Worm (Caenorhabditis elegans) whole organism, L4 larva: Measurements from ENCODE around the gene srw-2.

Experiments used
- F26F4.8 ChIP-seq: fragments of 200-800 bp; sonication (Bioruptor generic); conservative IDR thresholded peaks from 2 replicates; pipeline ENCODE4 v1.3.6; 2022; ENCODE audit warnings: missing genetic modification characterization, missing compliant biosample characterization
- Y48G9A.11 ChIP-seq: fragments of 200-800 bp; sonication (Bioruptor generic); IDR thresholded peaks from 2 replicates; pipeline ENCODE4 v1.3.6; 2022; ENCODE audit warnings: missing genetic modification reagents, missing genetic modification characterization, missing compliant biosample characterization
- aha-1 ChIP-seq: fragments of 150-350 bp; peaks from one replicate; lab custom pipeline; 2014; ENCODE audit warnings: missing biosample characterization, missing genetic modification characterization
- attf-4 ChIP-seq: sonication (generic microtip); optimal IDR thresholded peaks from 3 replicates; lab custom pipeline; 2017; ENCODE audit warnings: missing biosample characterization, missing genetic modification characterization
- ceh-32 ChIP-seq: sonication (generic microtip); optimal IDR thresholded peaks from 2 replicates; lab custom pipeline; 2016; ENCODE audit warnings: mild to moderate bottlenecking, missing genetic modification characterization, missing compliant biosample characterization; ENCODE audit not compliant: poor library complexity
- ceh-44 ChIP-seq: fragments of 200-800 bp; sonication (Bioruptor generic); IDR thresholded peaks from 2 replicates; pipeline ENCODE4 v1.3.6; 2022; ENCODE audit warnings: missing genetic modification reagents, missing genetic modification characterization, missing compliant biosample characterization
- ceh-82 ChIP-seq: sonication (generic microtip); optimal IDR thresholded peaks from 2 replicates; lab custom pipeline; 2017; ENCODE audit warnings: missing biosample characterization, missing genetic modification characterization
- ctbp-1 ChIP-seq: fragments of 200-800 bp; sonication (Bioruptor generic); IDR thresholded peaks from 2 replicates; pipeline ENCODE4 v1.3.6; 2022; ENCODE audit warnings: missing genetic modification reagents, missing genetic modification characterization, missing compliant biosample characterization
- daf-12 ChIP-seq: fragments of 150-350 bp; optimal IDR thresholded peaks from 2 replicates; lab custom pipeline; 2014; ENCODE audit warnings: missing biosample characterization, missing genetic modification reagents, missing genetic modification characterization
- daf-16 ChIP-seq, 3 experiments: sonication (generic microtip); optimal IDR thresholded peaks; 2 replicates each; lab custom pipeline; 2016 to 2017; ENCODE audit warnings: missing genetic modification characterization in 3 of 3, missing genetic modification reagents in 3 of 3, mild to moderate bottlenecking in 2 of 3, missing compliant biosample characterization in 2 of 3, missing biosample characterization in 1 of 3, moderate library complexity in 1 of 3
- dpl-1 ChIP-seq: fragments of 150-350 bp; optimal IDR thresholded peaks from 2 replicates; lab custom pipeline; 2014; ENCODE audit warnings: missing biosample characterization, missing genetic modification reagents, missing genetic modification characterization
- duxl-1 ChIP-seq: sonication (generic microtip); optimal IDR thresholded peaks from 2 replicates; lab custom pipeline; 2016; ENCODE audit warnings: mild to moderate bottlenecking, missing genetic modification characterization, moderate library complexity, missing compliant biosample characterization; ENCODE audit not compliant: poor library complexity
- egl-27 ChIP-seq: sonication (generic microtip); optimal IDR thresholded peaks from 3 replicates; lab custom pipeline; 2017; ENCODE audit warnings: missing biosample characterization, missing genetic modification reagents, missing genetic modification characterization
- hif-1 ChIP-seq, 2 experiments: sonication (generic microtip); optimal IDR thresholded peaks; 2 replicates each; lab custom pipeline; 2016 to 2017; ENCODE audit warnings: missing compliant biosample characterization in 2 of 2, missing genetic modification characterization in 2 of 2, missing genetic modification reagents in 2 of 2, missing genotype in 2 of 2, mild to moderate bottlenecking in 1 of 2
- hlh-30 ChIP-seq: sonication (generic microtip); optimal IDR thresholded peaks from 2 replicates; lab custom pipeline; 2017; ENCODE audit warnings: antibody characterized with exemption, mild to moderate bottlenecking, missing genetic modification characterization, missing compliant biosample characterization; ENCODE audit not compliant: insufficient read depth
- lin-13 ChIP-seq: fragments of 150-350 bp; optimal IDR thresholded peaks from 2 replicates; lab custom pipeline; 2014; ENCODE audit warnings: missing biosample characterization, missing genetic modification reagents, missing genetic modification characterization
- lin-15B ChIP-seq: fragments of 150-350 bp; sonication (generic microtip); optimal IDR thresholded peaks from 3 replicates; lab custom pipeline; 2014; ENCODE audit warnings: missing biosample characterization, missing genetic modification characterization
- lsy-2 ChIP-seq, 2 experiments: fragments of 150-350 bp in 1 of 2; sonication (generic microtip) in 1 of 2; optimal IDR thresholded peaks; 2 replicates each; lab custom pipeline; 2014 to 2017; ENCODE audit warnings: missing biosample characterization in 2 of 2, missing genetic modification characterization in 2 of 2
- mdt-29 ChIP-seq: fragments of 200-800 bp; sonication (Bioruptor generic); IDR thresholded peaks from 2 replicates; pipeline ENCODE4 v1.3.6; 2022; ENCODE audit warnings: missing genetic modification reagents, missing genetic modification characterization, missing compliant biosample characterization
- mep-1 ChIP-seq: fragments of 150-350 bp; sonication (generic microtip); optimal IDR thresholded peaks from 3 replicates; lab custom pipeline; 2014; ENCODE audit warnings: missing biosample characterization, missing genetic modification characterization
- mes-2 ChIP-seq: sonication (generic microtip); optimal IDR thresholded peaks from 2 replicates; lab custom pipeline; 2016; ENCODE audit warnings: missing genotype, mild to moderate bottlenecking, missing genetic modification characterization, missing compliant biosample characterization; ENCODE audit not compliant: poor library complexity, severe bottlenecking
- nhr-102 ChIP-seq: sonication (generic microtip); optimal IDR thresholded peaks from 2 replicates; lab custom pipeline; 2016; ENCODE audit warnings: mild to moderate bottlenecking, missing genetic modification characterization, moderate library complexity, missing compliant biosample characterization
- nhr-111 ChIP-seq: fragments of 200-800 bp; sonication (Bioruptor generic); optimal IDR thresholded peaks from 2 replicates; lab custom pipeline; 2018; ENCODE audit warnings: mild to moderate bottlenecking, missing genetic modification characterization, missing compliant biosample characterization
- nhr-237 ChIP-seq: sonication (generic microtip); optimal IDR thresholded peaks from 2 replicates; lab custom pipeline; 2017; ENCODE audit warnings: missing biosample characterization, missing genetic modification characterization
- nhr-41 ChIP-seq: fragments of 200-800 bp; sonication (Bioruptor generic); IDR thresholded peaks from 2 replicates; pipeline ENCODE4 v1.3.6; 2022; ENCODE audit warnings: missing genetic modification reagents, missing genetic modification characterization, missing compliant biosample characterization
- nhr-42 ChIP-seq: fragments of 200-800 bp; sonication (Bioruptor generic); IDR thresholded peaks from 2 replicates; pipeline ENCODE4 v1.3.6; 2022; ENCODE audit warnings: missing genetic modification characterization, missing compliant biosample characterization
- nhr-77 ChIP-seq: fragments of 150-350 bp; optimal IDR thresholded peaks from 2 replicates; lab custom pipeline; 2014; ENCODE audit warnings: missing biosample characterization, missing genetic modification characterization
- php-3 ChIP-seq: fragments of 200-800 bp; sonication (Bioruptor generic); IDR thresholded peaks from 2 replicates; pipeline ENCODE4 v1.3.6; 2022; ENCODE audit warnings: missing genetic modification reagents, missing genetic modification characterization, missing compliant biosample characterization
- pqm-1 ChIP-seq: sonication (generic microtip); optimal IDR thresholded peaks from 2 replicates; lab custom pipeline; 2017; ENCODE audit warnings: missing biosample characterization, missing genetic modification characterization
- sdz-12 ChIP-seq: fragments of 200-800 bp; sonication (Bioruptor generic); optimal IDR thresholded peaks from 2 replicates; lab custom pipeline; 2018; ENCODE audit warnings: mild to moderate bottlenecking, missing genetic modification characterization, missing compliant biosample characterization
- skn-1 ChIP-seq: fragments of 150-350 bp; optimal IDR thresholded peaks from 2 replicates; lab custom pipeline; 2014; ENCODE audit warnings: missing biosample characterization, missing genetic modification characterization
- spr-3 ChIP-seq: fragments of 200-800 bp; sonication (Bioruptor generic); optimal IDR thresholded peaks from 2 replicates; lab custom pipeline; 2018; ENCODE audit warnings: mild to moderate bottlenecking, missing genetic modification characterization, missing compliant biosample characterization
- unc-62 ChIP-seq, 3 experiments: fragments of 150-350 bp in 1 of 3; sonication (generic microtip); optimal IDR thresholded peaks in 2 of 3; peaks in 1 of 3; 1 replicate in 1 of 3; 2 replicates in 2 of 3; lab custom pipeline; 2014 to 2017; ENCODE audit warnings: missing biosample characterization in 3 of 3, missing genetic modification characterization in 3 of 3, missing genetic modification reagents in 3 of 3, missing genotype in 1 of 3
- zfp-2 ChIP-seq: sonication (generic microtip); optimal IDR thresholded peaks from 2 replicates; lab custom pipeline; 2016; ENCODE audit warnings: mild to moderate bottlenecking, missing genetic modification characterization, missing compliant biosample characterization
- zip-11 ChIP-seq: fragments of 200-800 bp; sonication (Bioruptor generic); IDR thresholded peaks from 2 replicates; pipeline ENCODE4 v1.3.6; 2022; ENCODE audit warnings: missing genetic modification characterization, missing compliant biosample characterization

Gene srw-2

ce11 chrV:2863033-2863432 is 32.4 kb downstream of the srw-2 start, which contains the start of gene srh-272 (continued):
- TF ChIP-seq sdz-12 (GFP tag; lab: Kevin White, UChicago) (no peak), attf-4 (tag; lab: Kevin White, UChicago) (no peak)
- TF ChIP-seq, all 104 proteins: peak for 0

ce11 chrV:2864899-2865298 is 34.2 kb downstream of the srw-2 start, which contains the start of gene srh-240:
Gene srh-240 (plus strand): TSS chrV:2865199.
- TF ChIP-seq ceh-32 (tag; lab: Kevin White, UChicago) (no peak), dpl-1 (no peak), nhr-77 (tag; lab: Kevin White, UChicago) (no peak), ceh-82 (tag; lab: Kevin White, UChicago) (no peak)

- TF ChIP-seq zip-11 (GFP tag; lab: Robert Waterston, UW) = no peak
- TF ChIP-seq F26F4.8 = no peak
- no peak for TF ChIP-seq spr-3 (GFP tag; lab: Kevin White, UChicago)
- TF ChIP-seq unc-62 (GFP tag; optimal IDR thresholded peaks at IDR 0.05 in 1 of 2; lab: Kevin White, UChicago) = no peak
- no peak for TF ChIP-seq unc-62 (tag; optimal IDR thresholded peaks at IDR 0.05; lab: Kevin White, UChicago)
- no peak for TF ChIP-seq ctbp-1 (GFP tag; lab: Robert Waterston, UW)
- no peak for TF ChIP-seq mep-1 (tag; lab: Kevin White, UChicago)
- no peak for TF ChIP-seq mes-2 (tag; lab: Kevin White, UChicago)
- TF ChIP-seq ceh-44 (GFP tag; lab: Robert Waterston, UW) = no peak
- TF ChIP-seq Y48G9A.11 (GFP tag; lab: Robert Waterston, UW) = no peak
- no peak for TF ChIP-seq pqm-1
- no peak for TF ChIP-seq lin-13 (GFP tag; lab: Kevin White, UChicago)
- TF ChIP-seq daf-12 = no peak
- no peak for TF ChIP-seq ceh-82 (tag; lab: Kevin White, UChicago)
- TF ChIP-seq daf-16 (GFP tag; optimal IDR thresholded peaks at IDR 0.05; lab: Kevin White, UChicago) = no peak
- no peak for TF ChIP-seq daf-16 (tag; optimal IDR thresholded peaks at IDR 0.05; lab: Kevin White, UChicago)
- TF ChIP-seq zfp-2 (tag; lab: Kevin White, UChicago) = no peak
- no peak for TF ChIP-seq nhr-41 (GFP tag; lab: Robert Waterston, UW)
- no peak for TF ChIP-seq ceh-32 (tag; lab: Kevin White, UChicago)
- no peak for TF ChIP-seq hlh-30 (tag; lab: Kevin White, UChicago)
- TF ChIP-seq aha-1 (tag; lab: Kevin White, UChicago) = no peak
Measured at ce11 chrV:2869503-2869902, 38.8 kb downstream of the srw-2 start, which contains the start of gene srh-241. Gene srh-241 (minus strand): TSS chrV:2869603.

- no peak for TF ChIP-seq nhr-237
- no peak for TF ChIP-seq php-3 (GFP tag; lab: Robert Waterston, UW)
- TF ChIP-seq duxl-1 = no peak
- TF ChIP-seq nhr-102 (tag; lab: Kevin White, UChicago) = no peak
- TF ChIP-seq skn-1 (tag; lab: Kevin White, UChicago) = no peak
- no peak for TF ChIP-seq nhr-111 (GFP tag; lab: Kevin White, UChicago)
- TF ChIP-seq egl-27 (tag; lab: Kevin White, UChicago) = no peak
- TF ChIP-seq hif-1 (tag; optimal IDR thresholded peaks at IDR 0.05; lab: Kevin White, UChicago) = no peak
- no peak for TF ChIP-seq mdt-29 (GFP tag; lab: Robert Waterston, UW)
- TF ChIP-seq lin-15B (tag; lab: Kevin White, UChicago) = no peak
- no peak for TF ChIP-seq lsy-2 (tag; optimal IDR thresholded peaks at IDR 0.05; lab: Kevin White, UChicago)
- TF ChIP-seq nhr-42 (GFP tag; lab: Robert Waterston, UW) = no peak
Measured at ce11 chrV:2870127-2870526, 39.4 kb downstream of the srw-2 start, which contains the start of gene srh-243. Gene srh-243 (plus strand): TSS chrV:2870427.
